Worm (Caenorhabditis elegans) whole organism, L3 larva: Measurements from ENCODE around the gene C18A3.3.
A peak's percentile ranks its signal among the peaks of the same experiment; 100 is the strongest.

Source experiments
- R02D3.7 ChIP-seq: fragments of 150-350 bp; optimal IDR thresholded peaks from 2 replicates; lab custom pipeline; 2014; ENCODE audit warnings: missing biosample characterization, missing genetic modification characterization
- ZK546.5 ChIP-seq: sonication (generic microtip); optimal IDR thresholded peaks from 2 replicates; lab custom pipeline; 2017; ENCODE audit warnings: missing biosample characterization, missing genetic modification characterization
- aly-2 ChIP-seq: fragments of 150-350 bp; optimal IDR thresholded peaks from 2 replicates; lab custom pipeline; 2014; ENCODE audit warnings: missing biosample characterization, missing genetic modification characterization
- ama-1 ChIP-seq: fragments of 150-350 bp; optimal IDR thresholded peaks from 2 replicates; lab custom pipeline; 2018
- ceh-16 ChIP-seq: sonication (generic microtip); optimal IDR thresholded peaks from 2 replicates; lab custom pipeline; 2017; ENCODE audit warnings: missing biosample characterization, missing genetic modification characterization
- ceh-28 ChIP-seq: fragments of 150-350 bp; optimal IDR thresholded peaks from 2 replicates; lab custom pipeline; 2014; ENCODE audit warnings: missing biosample characterization, missing genetic modification reagents, missing genetic modification characterization
- ceh-82 ChIP-seq: fragments of 150-350 bp; optimal IDR thresholded peaks from 2 replicates; lab custom pipeline; 2014; ENCODE audit warnings: missing biosample characterization, missing genetic modification characterization
- ceh-9 ChIP-seq: sonication (generic microtip); optimal IDR thresholded peaks from 2 replicates; lab custom pipeline; 2018; ENCODE audit warnings: missing biosample characterization, missing genetic modification characterization
- egl-5 ChIP-seq: fragments of 150-350 bp; optimal IDR thresholded peaks from 2 replicates; lab custom pipeline; 2017; ENCODE audit warnings: missing biosample characterization, missing genetic modification reagents, missing genetic modification characterization, inconsistent platforms
- elt-1 ChIP-seq: fragments of 150-350 bp; optimal IDR thresholded peaks from 2 replicates; lab custom pipeline; 2014; ENCODE audit warnings: missing biosample characterization, missing genetic modification characterization
- elt-2 ChIP-seq: sonication (generic microtip); optimal IDR thresholded peaks from 2 replicates; lab custom pipeline; 2016; ENCODE audit warnings: missing genetic modification reagents, mild to moderate bottlenecking, missing genetic modification characterization, missing compliant biosample characterization
- elt-3 ChIP-seq, 3 experiments: fragments of 150-350 bp in 1 of 3; sonication (generic microtip) in 2 of 3; optimal IDR thresholded peaks; 2 replicates in 2 of 3; 4 replicates in 1 of 3; lab custom pipeline; 2014 to 2017; ENCODE audit warnings: missing biosample characterization in 3 of 3, missing genetic modification characterization in 3 of 3
- eor-1 ChIP-seq, 2 experiments: fragments of 150-350 bp; optimal IDR thresholded peaks; 2 replicates each; lab custom pipeline; 2014 to 2018; ENCODE audit warnings: missing biosample characterization in 2 of 2, missing genetic modification characterization in 2 of 2
- fkh-10 ChIP-seq: sonication (generic microtip); optimal IDR thresholded peaks from 2 replicates; lab custom pipeline; 2017; ENCODE audit warnings: missing biosample characterization, missing genetic modification reagents, missing genetic modification characterization
- fkh-2 ChIP-seq: fragments of 150-350 bp; optimal IDR thresholded peaks from 2 replicates; lab custom pipeline; 2014; ENCODE audit warnings: missing biosample characterization, missing genetic modification reagents, missing genetic modification characterization
- fos-1 ChIP-seq: fragments of 150-350 bp; optimal IDR thresholded peaks from 2 replicates; lab custom pipeline; 2014; ENCODE audit warnings: missing biosample characterization, missing genetic modification characterization
- hmg-11 ChIP-seq: sonication (generic microtip); optimal IDR thresholded peaks from 2 replicates; lab custom pipeline; 2016; ENCODE audit warnings: missing genetic modification characterization, missing compliant biosample characterization
- jun-1 ChIP-seq: fragments of 150-350 bp; optimal IDR thresholded peaks from 2 replicates; lab custom pipeline; 2014; ENCODE audit warnings: missing biosample characterization, missing genetic modification reagents, missing genetic modification characterization
- lsy-12 ChIP-seq: sonication (generic microtip); optimal IDR thresholded peaks from 2 replicates; lab custom pipeline; 2016; ENCODE audit warnings: mild to moderate bottlenecking, missing genetic modification characterization, missing compliant biosample characterization
- mdl-1 ChIP-seq: fragments of 150-350 bp; optimal IDR thresholded peaks from 2 replicates; lab custom pipeline; 2014; ENCODE audit warnings: missing biosample characterization, missing genetic modification characterization
- nhr-12 ChIP-seq: fragments of 150-350 bp; optimal IDR thresholded peaks from 2 replicates; lab custom pipeline; 2014; ENCODE audit warnings: missing biosample characterization, missing genetic modification characterization
- nhr-23 ChIP-seq: fragments of 150-350 bp; optimal IDR thresholded peaks from 2 replicates; lab custom pipeline; 2014; ENCODE audit warnings: missing biosample characterization, missing genetic modification reagents, missing genetic modification characterization
- nhr-237 ChIP-seq: fragments of 150-350 bp; optimal IDR thresholded peaks from 2 replicates; lab custom pipeline; 2014; ENCODE audit warnings: missing biosample characterization, missing genetic modification characterization
- nhr-25 ChIP-seq: sonication (generic microtip); optimal IDR thresholded peaks from 2 replicates; lab custom pipeline; 2017; ENCODE audit warnings: missing biosample characterization, missing genetic modification characterization
- nhr-28 ChIP-seq: fragments of 150-350 bp; optimal IDR thresholded peaks from 2 replicates; lab custom pipeline; 2014; ENCODE audit warnings: missing biosample characterization, missing genetic modification characterization
- nhr-43 ChIP-seq: sonication (generic microtip); optimal IDR thresholded peaks from 2 replicates; lab custom pipeline; 2016; ENCODE audit warnings: mild to moderate bottlenecking, missing genetic modification characterization, missing compliant biosample characterization; ENCODE audit not compliant: poor library complexity, severe bottlenecking
- nhr-67 ChIP-seq: fragments of 150-350 bp; optimal IDR thresholded peaks from 2 replicates; lab custom pipeline; 2014; ENCODE audit warnings: missing biosample characterization, missing genetic modification characterization
- nhr-76 ChIP-seq: fragments of 150-350 bp; sonication (generic microtip); optimal IDR thresholded peaks from 5 replicates; lab custom pipeline; 2014; ENCODE audit warnings: missing biosample characterization, missing genetic modification characterization
- nhr-77 ChIP-seq: fragments of 150-350 bp; optimal IDR thresholded peaks from 2 replicates; lab custom pipeline; 2014; ENCODE audit warnings: missing biosample characterization, missing genetic modification characterization
- pqm-1 ChIP-seq: fragments of 150-350 bp; optimal IDR thresholded peaks from 2 replicates; lab custom pipeline; 2017; ENCODE audit warnings: missing biosample characterization, missing genetic modification characterization, inconsistent platforms
- sea-2 ChIP-seq: fragments of 150-350 bp; sonication (generic microtip); optimal IDR thresholded peaks from 4 replicates; lab custom pipeline; 2014; ENCODE audit warnings: missing biosample characterization, missing genetic modification reagents, missing genetic modification characterization
- skn-1 ChIP-seq: fragments of 150-350 bp; optimal IDR thresholded peaks from 2 replicates; lab custom pipeline; 2014; ENCODE audit warnings: missing biosample characterization, missing genetic modification characterization
- snpc-4 ChIP-seq: fragments of 150-350 bp; optimal IDR thresholded peaks from 2 replicates; lab custom pipeline; 2014; ENCODE audit warnings: missing biosample characterization, missing genetic modification characterization
- tbx-2 ChIP-seq: sonication (generic microtip); optimal IDR thresholded peaks from 2 replicates; lab custom pipeline; 2016; ENCODE audit warnings: mild to moderate bottlenecking, missing genetic modification characterization, missing compliant biosample characterization
- unc-39 ChIP-seq: sonication (generic microtip); optimal IDR thresholded peaks from 4 replicates; lab custom pipeline; 2017; ENCODE audit warnings: missing biosample characterization, missing genetic modification characterization
- zag-1 ChIP-seq: fragments of 150-350 bp; optimal IDR thresholded peaks from 2 replicates; lab custom pipeline; 2014; ENCODE audit warnings: missing biosample characterization, missing genetic modification characterization
- ztf-11 ChIP-seq: fragments of 150-350 bp; optimal IDR thresholded peaks from 2 replicates; lab custom pipeline; 2014; ENCODE audit warnings: missing biosample characterization, missing genetic modification characterization

C18A3.3 gene

DNA sequence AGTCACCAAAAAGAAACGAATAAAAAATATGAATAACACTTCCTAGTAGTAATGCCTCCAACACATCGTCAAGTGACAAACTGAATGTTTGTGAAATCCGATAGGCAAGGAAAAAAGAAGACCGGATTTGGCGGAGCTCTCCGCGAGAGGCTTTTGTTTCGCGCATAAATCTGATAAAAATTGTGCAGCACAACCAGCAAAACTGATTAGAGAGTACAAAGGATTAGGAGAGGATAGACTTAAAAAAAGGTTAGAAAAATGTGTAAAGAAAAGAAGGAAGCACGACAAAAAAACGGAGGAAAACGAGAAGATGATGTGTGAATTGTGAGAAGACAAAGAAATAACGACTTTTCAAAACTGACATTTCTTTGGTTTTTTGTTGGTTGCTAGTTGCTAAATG is 11.6 kb downstream of the C18A3.3 start, which contains the start of gene rab-3:
Gene rab-3, minus strand, starts transcription at position 147 of the 400 bp plus-strand sequence.
- TF ChIP-seq fkh-10 (GFP tag; lab: Kevin White, UChicago) (peak; percentile 66), egl-5 (tag; lab: Kevin White, UChicago) (no peak)

DNA sequence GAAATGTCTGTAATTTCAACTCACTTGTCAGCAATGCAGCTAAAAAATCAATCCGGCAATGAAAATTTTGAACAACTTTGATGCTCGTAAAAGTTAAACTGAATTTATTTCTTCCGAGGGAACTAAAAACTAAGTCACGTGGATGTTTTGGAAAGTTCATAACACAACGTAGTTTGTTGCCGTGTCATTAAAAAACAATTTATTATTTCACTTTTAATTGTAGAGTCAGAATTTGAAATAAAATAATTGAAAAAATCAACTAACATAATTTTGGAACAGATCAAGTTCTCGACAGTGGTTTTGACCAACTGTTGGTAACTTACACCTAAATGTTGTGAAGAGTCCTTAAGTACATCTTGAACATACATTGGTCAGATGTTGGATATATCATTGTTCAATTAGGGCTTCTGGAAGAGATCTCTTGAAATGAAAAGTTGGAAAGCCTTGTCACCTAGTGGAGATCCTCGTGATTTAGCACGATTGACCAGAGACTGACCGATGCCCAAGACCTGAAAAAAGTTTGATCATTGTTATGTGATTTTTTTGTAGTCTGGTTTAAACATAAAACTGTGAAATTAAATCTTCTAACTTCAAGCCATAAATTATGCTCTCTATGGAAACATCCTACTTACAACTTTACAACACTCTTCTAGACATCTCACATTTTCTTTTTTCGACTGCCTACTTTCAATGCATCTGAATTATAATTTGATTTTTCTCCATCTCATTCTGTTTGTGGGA is 14.4 kb downstream of the C18A3.3 start, which contains the start of the genes C18A3.7 and C18A3.11:
Gene C18A3.7, minus strand, starts transcription at position 101 of the 741 bp plus-strand sequence.
Gene C18A3.11, plus strand, starts transcription at position 691 of the 741 bp plus-strand sequence.
- no peak for TF ChIP-seq ztf-11 (tag; lab: Kevin White, UChicago)
- TF ChIP-seq skn-1 (tag; lab: Kevin White, UChicago) = no peak
- TF ChIP-seq tbx-2 (tag; lab: Kevin White, UChicago) = no peak
- TF ChIP-seq elt-1 = no peak
- no peak for TF ChIP-seq snpc-4 (tag; lab: Kevin White, UChicago)
- no peak for TF ChIP-seq egl-5 (tag; lab: Kevin White, UChicago)
- TF ChIP-seq fkh-2 (tag; lab: Kevin White, UChicago) = no peak
- TF ChIP-seq nhr-28 (tag; lab: Kevin White, UChicago) = no peak
- no peak for TF ChIP-seq jun-1 (tag; lab: Kevin White, UChicago)
- TF ChIP-seq fos-1 (tag; lab: Kevin White, UChicago) = no peak
- no peak for TF ChIP-seq aly-2 (tag; lab: Kevin White, UChicago)
- TF ChIP-seq R02D3.7 (tag; lab: Kevin White, UChicago) = no peak
- TF ChIP-seq ama-1 (lab: Kevin White, UChicago) = no peak
- TF ChIP-seq sea-2 (GFP tag; lab: Kevin White, UChicago) = no peak
- no peak for TF ChIP-seq hmg-11 (tag; lab: Kevin White, UChicago)

- TF ChIP-seq nhr-12 (tag; lab: Kevin White, UChicago) = no peak
- TF ChIP-seq sea-2 (GFP tag; lab: Kevin White, UChicago) = no peak
- no peak for TF ChIP-seq elt-3 (tag; optimal IDR thresholded peaks at IDR 0.05; lab: Kevin White, UChicago)
- TF ChIP-seq jun-1 (tag; lab: Kevin White, UChicago) = no peak
- TF ChIP-seq ZK546.5 = no peak
- TF ChIP-seq snpc-4 (tag; lab: Kevin White, UChicago) = no peak
- no peak for TF ChIP-seq pqm-1
- TF ChIP-seq ceh-28 (tag; lab: Kevin White, UChicago) = no peak
- no peak for TF ChIP-seq nhr-237 (tag; lab: Kevin White, UChicago)
- TF ChIP-seq fkh-2 (tag; lab: Kevin White, UChicago) = no peak
- no peak for TF ChIP-seq aly-2 (tag; lab: Kevin White, UChicago)
- no peak for TF ChIP-seq nhr-25 (tag; lab: Kevin White, UChicago)
- TF ChIP-seq egl-5 (tag; lab: Kevin White, UChicago) = no peak
- TF ChIP-seq fkh-10 (GFP tag; lab: Kevin White, UChicago) = no peak
- no peak for TF ChIP-seq nhr-76
- no peak for TF ChIP-seq nhr-67 (tag; lab: Kevin White, UChicago)
- no peak for TF ChIP-seq ceh-82 (tag; lab: Kevin White, UChicago)
- TF ChIP-seq, all 47 proteins: peak for 0
Measured at ce11 chrII:5734883-5735282, 18.8 kb downstream of the C18A3.3 start.

DNA sequence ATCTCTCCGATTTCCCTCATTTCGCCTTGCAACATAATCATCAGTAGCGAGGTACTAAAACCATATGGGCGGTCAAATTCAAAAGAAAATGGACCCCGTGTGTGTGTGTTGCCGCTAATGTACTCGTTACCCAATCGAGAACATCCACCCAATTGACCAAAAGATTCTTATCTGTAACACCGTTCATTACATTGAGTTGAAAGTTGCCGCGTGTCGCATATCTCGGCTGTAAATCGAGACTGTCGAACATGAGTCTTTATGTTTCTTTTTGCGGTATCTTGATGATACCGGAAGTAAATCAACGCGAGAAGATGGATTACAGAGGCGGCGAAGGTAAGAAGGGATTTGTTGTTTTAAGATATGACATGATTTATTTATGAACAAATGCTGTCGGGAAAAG is 19.6 kb downstream of the C18A3.3 start:
- no peak for TF ChIP-seq fos-1 (tag; lab: Kevin White, UChicago)
- TF ChIP-seq elt-1 = peak; percentile 74

DNA sequence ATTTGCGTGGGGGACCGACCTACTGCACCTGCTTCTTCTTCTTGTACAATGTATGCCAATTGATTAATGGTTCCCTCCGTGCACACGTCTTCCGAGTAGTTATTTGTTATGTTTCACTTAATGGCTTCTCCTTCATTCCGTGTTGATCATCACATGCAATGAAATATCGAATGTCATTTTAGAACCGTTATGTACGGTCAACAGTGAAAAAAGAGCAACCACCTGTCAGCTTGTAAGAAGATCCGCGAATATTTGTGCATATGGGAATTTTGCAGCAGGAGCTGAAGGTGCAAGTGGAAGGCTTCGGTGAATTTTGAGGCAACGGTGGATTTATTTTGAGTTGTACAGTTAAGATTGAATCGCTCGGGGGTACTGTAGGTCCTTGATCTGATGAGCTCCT is 20.5 kb downstream of the C18A3.3 start:
- TF ChIP-seq skn-1 (tag; lab: Kevin White, UChicago) = no peak
- no peak for TF ChIP-seq ama-1 (lab: Kevin White, UChicago)
- TF ChIP-seq sea-2 (GFP tag; lab: Kevin White, UChicago) = no peak
- TF ChIP-seq hmg-11 (tag; lab: Kevin White, UChicago) = no peak
- no peak for TF ChIP-seq fos-1 (tag; lab: Kevin White, UChicago)
- TF ChIP-seq mdl-1 (tag; lab: Kevin White, UChicago) = no peak
- TF ChIP-seq unc-39 (tag; lab: Kevin White, UChicago) = no peak
- TF ChIP-seq eor-1 (tag; optimal IDR thresholded peaks at IDR 0.05; lab: Kevin White, UChicago) = no peak
- TF ChIP-seq pqm-1 = no peak

ce11 chrII:5738795-5739194 is 22.7 kb downstream of the C18A3.3 start, which contains the start of gene hlh-14:
TSS of gene hlh-14 (minus strand) at chrII:5738895.
- TF ChIP-seq nhr-77 (tag; lab: Kevin White, UChicago) (no peak), unc-39 (tag; lab: Kevin White, UChicago) (no peak), ztf-11 (tag; lab: Kevin White, UChicago) (no peak), fos-1 (tag; lab: Kevin White, UChicago) (no peak), zag-1 (tag; lab: Kevin White, UChicago) (no peak), pqm-1 (no peak), ceh-9 (tag; lab: Kevin White, UChicago) (no peak), nhr-43 (no peak), ceh-28 (tag; lab: Kevin White, UChicago) (no peak), elt-2 (tag; lab: Kevin White, UChicago) (no peak), aly-2 (tag; lab: Kevin White, UChicago) (no peak), ceh-16 (tag; lab: Kevin White, UChicago) (no peak), sea-2 (GFP tag; lab: Kevin White, UChicago) (no peak), nhr-28 (tag; lab: Kevin White, UChicago) (no peak), R02D3.7 (tag; lab: Kevin White, UChicago) (no peak), lsy-12 (no peak), ceh-82 (tag; lab: Kevin White, UChicago) (no peak), nhr-23 (tag; lab: Kevin White, UChicago) (no peak)
